Fruit fly (Drosophila melanogaster) whole organism, prepupa: ENCODE results near the gene Or83a.

Source experiments
- Blimp-1 ChIP-seq: fragments of 200-800 bp; sonication (Bioruptor generic); optimal IDR thresholded peaks from 3 replicates; lab custom pipeline; 2017; ENCODE audit warnings: missing biosample characterization, missing genetic modification characterization, mild to moderate bottlenecking, moderate library complexity, missing genetic modification reagents
- CG10631 ChIP-seq: fragments of 200-800 bp; sonication (Bioruptor generic); optimal IDR thresholded peaks from 2 replicates; lab custom pipeline; 2016; ENCODE audit warnings: missing biosample characterization, missing genetic modification characterization
- CG10669 ChIP-seq: fragments of 200-800 bp; sonication (Bioruptor generic); optimal IDR thresholded peaks from 3 replicates; lab custom pipeline; 2018; ENCODE audit warnings: missing biosample characterization, mild to moderate bottlenecking, missing genetic modification characterization, moderate library complexity
- CG11762 ChIP-seq: fragments of 200-800 bp; sonication (Bioruptor generic); optimal IDR thresholded peaks from 3 replicates; lab custom pipeline; 2016; ENCODE audit warnings: missing biosample characterization, missing genetic modification characterization; ENCODE audit not compliant: insufficient read depth
- CG11902 ChIP-seq: fragments of 200-800 bp; sonication (Bioruptor generic); optimal IDR thresholded peaks from 3 replicates; lab custom pipeline; 2016; ENCODE audit warnings: missing biosample characterization, missing genetic modification characterization
- CG1621 ChIP-seq: fragments of 200-800 bp; sonication (Bioruptor generic); optimal IDR thresholded peaks from 3 replicates; lab custom pipeline; 2018; ENCODE audit warnings: missing biosample characterization, mild to moderate bottlenecking, missing genetic modification characterization
- CG3032 ChIP-seq: fragments of 200-800 bp; optimal IDR thresholded peaks from 2 replicates; lab custom pipeline; 2019; ENCODE audit warnings: missing biosample characterization, mild to moderate bottlenecking, missing genetic modification characterization, moderate library complexity
- CG31627 ChIP-seq: fragments of 200-800 bp; sonication (Bioruptor generic); optimal IDR thresholded peaks from 3 replicates; lab custom pipeline; 2016; ENCODE audit warnings: missing biosample characterization, missing genetic modification characterization
- CG32006 ChIP-seq: fragments of 200-800 bp; sonication (Bioruptor generic); optimal IDR thresholded peaks from 3 replicates; lab custom pipeline; 2017; ENCODE audit warnings: missing biosample characterization, mild to moderate bottlenecking, missing genetic modification characterization
- CG34406 ChIP-seq: fragments of 200-800 bp; sonication (Bioruptor generic); optimal IDR thresholded peaks from 3 replicates; lab custom pipeline; 2016; ENCODE audit warnings: missing biosample characterization, missing genetic modification characterization
- CG3919 ChIP-seq: fragments of 200-800 bp; sonication (Bioruptor generic); optimal IDR thresholded peaks from 3 replicates; lab custom pipeline; 2016; ENCODE audit warnings: missing biosample characterization, missing genetic modification characterization
- CG4318 ChIP-seq: fragments of 200-800 bp; sonication (Bioruptor generic); optimal IDR thresholded peaks from 3 replicates; lab custom pipeline; 2017; ENCODE audit warnings: missing biosample characterization, mild to moderate bottlenecking, missing genetic modification characterization
- CG6163 ChIP-seq: fragments of 200-800 bp; sonication (Bioruptor generic); IDR thresholded peaks from 3 replicates; pipeline ENCODE4 v1.3.6; 2022; ENCODE audit warnings: missing biosample characterization, missing genetic modification characterization
- CG6276 ChIP-seq: fragments of 200-800 bp; sonication (Bioruptor generic); optimal IDR thresholded peaks from 2 replicates; lab custom pipeline; 2017; ENCODE audit warnings: missing biosample characterization, mild to moderate bottlenecking, missing genetic modification characterization
- CG6792 ChIP-seq: fragments of 200-800 bp; sonication (Bioruptor generic); optimal IDR thresholded peaks from 3 replicates; lab custom pipeline; 2016; ENCODE audit warnings: missing biosample characterization, missing genetic modification characterization
- CG6808 ChIP-seq: fragments of 200-800 bp; sonication (Bioruptor generic); optimal IDR thresholded peaks from 3 replicates; lab custom pipeline; 2017; ENCODE audit warnings: missing biosample characterization, missing genetic modification characterization, mild to moderate bottlenecking, moderate library complexity, missing genetic modification reagents
- CG8119 ChIP-seq: fragments of 200-800 bp; sonication (Bioruptor generic); IDR thresholded peaks from 3 replicates; pipeline ENCODE4 v1.3.6; 2022; ENCODE audit warnings: missing biosample characterization, missing genetic modification characterization
- CG8319 ChIP-seq: fragments of 200-800 bp; sonication (Bioruptor generic); optimal IDR thresholded peaks from 3 replicates; lab custom pipeline; 2016; ENCODE audit warnings: missing biosample characterization, missing genetic modification characterization
- CG8632 ChIP-seq: fragments of 200-800 bp; sonication (Bioruptor generic); optimal IDR thresholded peaks from 3 replicates; lab custom pipeline; 2016; ENCODE audit warnings: missing biosample characterization, missing genetic modification characterization
- Eip75B ChIP-seq: fragments of 200-800 bp; sonication (Bioruptor generic); optimal IDR thresholded peaks from 3 replicates; lab custom pipeline; 2016; ENCODE audit warnings: missing biosample characterization, missing genetic modification characterization
- Eip93F ChIP-seq: fragments of 200-800 bp; sonication (Bioruptor generic); optimal IDR thresholded peaks from 2 replicates; lab custom pipeline; 2016; ENCODE audit warnings: missing biosample characterization, mild to moderate bottlenecking, missing genetic modification characterization
- Ets21C ChIP-seq: fragments of 200-800 bp; sonication (Bioruptor generic); optimal IDR thresholded peaks from 3 replicates; lab custom pipeline; 2016; ENCODE audit warnings: missing biosample characterization, missing genetic modification characterization
- Gug ChIP-seq: fragments of 200-800 bp; sonication (Bioruptor generic); IDR thresholded peaks from 2 replicates; pipeline ENCODE4 v1.3.6; 2022; ENCODE audit warnings: missing biosample characterization, missing genetic modification characterization
- Hr38 ChIP-seq: sonication (Bioruptor generic); optimal IDR thresholded peaks from 2 replicates; lab custom pipeline; 2016; ENCODE audit warnings: missing biosample characterization, missing genetic modification characterization
- Hr4 ChIP-seq: fragments of 200-800 bp; sonication (Bioruptor generic); optimal IDR thresholded peaks from 3 replicates; lab custom pipeline; 2016; ENCODE audit warnings: missing biosample characterization, missing genetic modification characterization
- Lpt ChIP-seq: fragments of 200-800 bp; sonication (Bioruptor generic); optimal IDR thresholded peaks from 3 replicates; lab custom pipeline; 2016; ENCODE audit warnings: missing biosample characterization, missing genetic modification characterization
- Met ChIP-seq: fragments of 200-800 bp; sonication (Bioruptor generic); optimal IDR thresholded peaks from 3 replicates; lab custom pipeline; 2016; ENCODE audit warnings: missing biosample characterization, missing genetic modification characterization
- Smox ChIP-seq: fragments of 200-800 bp; sonication (Bioruptor generic); optimal IDR thresholded peaks from 3 replicates; lab custom pipeline; 2016; ENCODE audit warnings: missing biosample characterization, missing genetic modification characterization
- Sox14 ChIP-seq: fragments of 200-800 bp; sonication (Bioruptor generic); optimal IDR thresholded peaks from 3 replicates; lab custom pipeline; 2016; ENCODE audit warnings: missing biosample characterization, missing genetic modification characterization
- Sox15 ChIP-seq: fragments of 200-800 bp; sonication (Bioruptor generic); optimal IDR thresholded peaks from 3 replicates; lab custom pipeline; 2016; ENCODE audit warnings: missing biosample characterization, missing genetic modification characterization
- achi ChIP-seq: fragments of 200-800 bp; sonication (Bioruptor generic); optimal IDR thresholded peaks from 3 replicates; lab custom pipeline; 2016; ENCODE audit warnings: missing biosample characterization, missing genetic modification characterization
- acj6 ChIP-seq: fragments of 200-800 bp; sonication (Bioruptor generic); optimal IDR thresholded peaks from 3 replicates; lab custom pipeline; 2016; ENCODE audit warnings: missing biosample characterization, missing genetic modification characterization
- cyc ChIP-seq: fragments of 200-800 bp; sonication (Bioruptor generic); optimal IDR thresholded peaks from 3 replicates; lab custom pipeline; 2016; ENCODE audit warnings: missing biosample characterization, missing genetic modification characterization
- dac ChIP-seq: fragments of 200-800 bp; sonication (Bioruptor generic); optimal IDR thresholded peaks from 2 replicates; lab custom pipeline; 2017; ENCODE audit warnings: missing biosample characterization, mild to moderate bottlenecking, missing genetic modification characterization
- dsx ChIP-seq: fragments of 200-800 bp; optimal IDR thresholded peaks from 3 replicates; lab custom pipeline; 2019; ENCODE audit warnings: missing biosample characterization, mild to moderate bottlenecking, missing genetic modification characterization, moderate library complexity; ENCODE audit not compliant: poor library complexity, severe bottlenecking
- eg ChIP-seq: fragments of 200-800 bp; sonication (Bioruptor generic); IDR thresholded peaks from 3 replicates; pipeline ENCODE4 v1.3.6; 2022; ENCODE audit warnings: missing biosample characterization, missing genetic modification characterization
- fd85E ChIP-seq: fragments of 200-800 bp; sonication (Bioruptor generic); optimal IDR thresholded peaks from 3 replicates; lab custom pipeline; 2016; ENCODE audit warnings: missing biosample characterization, missing genetic modification characterization
- fkh ChIP-seq: fragments of 200-800 bp; sonication (Bioruptor generic); optimal IDR thresholded peaks from 3 replicates; lab custom pipeline; 2017; ENCODE audit warnings: missing biosample characterization, mild to moderate bottlenecking, missing genetic modification characterization, moderate library complexity
- net ChIP-seq: fragments of 200-800 bp; sonication (Bioruptor generic); optimal IDR thresholded peaks from 3 replicates; lab custom pipeline; 2016; ENCODE audit warnings: missing biosample characterization, missing genetic modification characterization
- pdm3 ChIP-seq: fragments of 200-800 bp; sonication (Bioruptor generic); optimal IDR thresholded peaks from 3 replicates; lab custom pipeline; 2016; ENCODE audit warnings: missing biosample characterization, missing genetic modification characterization
- spab ChIP-seq: fragments of 200-800 bp; sonication (Bioruptor generic); optimal IDR thresholded peaks from 2 replicates; lab custom pipeline; 2017; ENCODE audit warnings: missing biosample characterization, mild to moderate bottlenecking, missing genetic modification characterization, missing genetic modification reagents
- svp ChIP-seq: fragments of 200-800 bp; sonication (Bioruptor generic); peaks from one replicate; lab custom pipeline; 2016; ENCODE audit warnings: missing biosample characterization, missing genetic modification characterization
- vri ChIP-seq: fragments of 200-800 bp; sonication (Bioruptor generic); optimal IDR thresholded peaks from 3 replicates; lab custom pipeline; 2016; ENCODE audit warnings: missing biosample characterization, mild to moderate bottlenecking, missing genetic modification characterization

Or83a gene

DNA sequence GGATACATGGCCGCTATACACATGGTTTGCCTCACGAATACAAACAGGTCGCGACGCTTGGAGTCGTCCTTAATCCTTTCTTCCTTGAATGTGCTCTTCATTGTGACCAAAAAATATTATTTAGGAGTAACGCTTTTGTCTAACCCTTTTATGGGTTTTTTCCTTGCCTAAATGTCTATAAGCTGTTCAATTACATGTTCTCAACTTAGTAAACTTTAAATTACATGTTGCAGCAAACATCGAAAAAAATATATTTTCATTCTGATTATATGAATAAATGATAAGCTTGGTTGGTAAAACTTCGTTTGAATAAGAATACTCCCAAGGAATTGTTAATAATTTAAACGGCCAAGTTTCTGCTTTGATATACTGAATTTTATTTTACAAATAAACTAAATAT is at the start of gene Or83a:
TSS of gene Or83a (minus strand) at position 101 of the 400 bp plus-strand sequence.
- TF ChIP-seq CG32006 (GFP tag; lab: Kevin White, UChicago) (no peak), dac (GFP tag; lab: Kevin White, UChicago) (no peak), Hr38 (no peak), acj6 (no peak), CG10669 (GFP tag; lab: Kevin White, UChicago) (no peak), CG6808 (GFP tag; lab: Kevin White, UChicago) (no peak), CG10631 (no peak), fkh (GFP tag; lab: Kevin White, UChicago) (no peak), CG11902 (GFP tag; lab: Kevin White, UChicago) (no peak)

DNA sequence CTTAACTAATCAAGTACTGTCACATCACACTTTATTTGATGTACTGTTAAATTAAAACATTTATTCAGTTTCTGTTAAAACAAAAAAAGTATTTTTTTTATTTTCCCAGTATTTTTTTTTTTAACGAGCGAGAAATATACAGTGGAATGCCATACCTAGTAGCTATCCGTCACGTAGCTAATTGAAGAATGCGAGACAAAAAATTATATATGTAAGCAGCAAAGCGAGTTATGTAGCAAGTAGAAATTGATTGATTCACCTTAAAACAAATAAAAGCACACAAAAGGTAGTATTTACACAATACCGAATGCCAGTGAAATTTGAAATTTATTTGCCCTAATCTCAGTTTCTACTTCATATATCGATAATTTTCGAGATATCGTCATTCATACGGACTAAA is 39.8 kb upstream of the Or83a start:
- TF ChIP-seq CG31627 (GFP tag; lab: Kevin White, UChicago), result no peak
- no peak for TF ChIP-seq Sox15 (GFP tag; lab: Kevin White, UChicago)
- TF ChIP-seq CG32006 (GFP tag; lab: Kevin White, UChicago), result no peak
- TF ChIP-seq Sox14, result peak; percentile 24
- TF ChIP-seq CG34406 (GFP tag; lab: Kevin White, UChicago), result no peak
- TF ChIP-seq achi (GFP tag; lab: Kevin White, UChicago), result no peak
- no peak for TF ChIP-seq CG3919 (GFP tag; lab: Kevin White, UChicago)
- peak; percentile 65 for TF ChIP-seq fkh (GFP tag; lab: Kevin White, UChicago)
- no peak for TF ChIP-seq Hr38
- no peak for TF ChIP-seq CG6792 (GFP tag; lab: Kevin White, UChicago)

DNA sequence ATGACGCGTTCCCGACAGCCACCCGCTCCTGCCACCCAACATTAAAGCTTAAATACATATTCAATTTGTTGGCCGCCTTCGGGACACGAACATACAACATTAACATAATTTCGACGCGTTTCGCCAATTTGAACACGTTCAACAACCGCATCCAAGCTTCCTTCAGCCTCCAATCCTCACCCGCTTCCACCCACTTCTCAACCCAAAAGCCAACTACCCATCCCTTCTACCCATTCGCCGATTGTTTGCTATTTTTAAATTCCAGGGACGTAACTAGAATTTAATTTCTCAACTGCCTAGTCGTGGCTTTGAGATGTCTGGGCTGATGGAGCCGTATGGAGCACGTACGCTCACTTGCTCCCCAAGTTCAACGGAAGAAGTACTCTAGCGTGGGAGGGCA is 30.8 kb upstream of the Or83a start:
- no peak for TF ChIP-seq pdm3 (GFP tag; lab: Kevin White, UChicago)
- TF ChIP-seq fd85E (GFP tag; lab: Kevin White, UChicago), result no peak
- TF ChIP-seq CG31627 (GFP tag; lab: Kevin White, UChicago), result no peak
- TF ChIP-seq CG10669 (GFP tag; lab: Kevin White, UChicago), result no peak
- no peak for TF ChIP-seq spab
- TF ChIP-seq CG8319 (GFP tag; lab: Kevin White, UChicago), result no peak
- TF ChIP-seq CG1621, result no peak
- no peak for TF ChIP-seq CG8632 (GFP tag; lab: Kevin White, UChicago)
- TF ChIP-seq cyc (GFP tag; lab: Kevin White, UChicago), result no peak
- no peak for TF ChIP-seq dac (GFP tag; lab: Kevin White, UChicago)
- TF ChIP-seq Eip75B (GFP tag; lab: Kevin White, UChicago), result no peak
- no peak for TF ChIP-seq Hr38
- no peak for TF ChIP-seq CG34406 (GFP tag; lab: Kevin White, UChicago)
- no peak for TF ChIP-seq Blimp-1
- no peak for TF ChIP-seq CG10631
- TF ChIP-seq CG6276 (GFP tag; lab: Kevin White, UChicago), result no peak
- no peak for TF ChIP-seq svp (GFP tag; lab: Kevin White, UChicago)
- TF ChIP-seq, all 60 proteins: peak for 0

DNA sequence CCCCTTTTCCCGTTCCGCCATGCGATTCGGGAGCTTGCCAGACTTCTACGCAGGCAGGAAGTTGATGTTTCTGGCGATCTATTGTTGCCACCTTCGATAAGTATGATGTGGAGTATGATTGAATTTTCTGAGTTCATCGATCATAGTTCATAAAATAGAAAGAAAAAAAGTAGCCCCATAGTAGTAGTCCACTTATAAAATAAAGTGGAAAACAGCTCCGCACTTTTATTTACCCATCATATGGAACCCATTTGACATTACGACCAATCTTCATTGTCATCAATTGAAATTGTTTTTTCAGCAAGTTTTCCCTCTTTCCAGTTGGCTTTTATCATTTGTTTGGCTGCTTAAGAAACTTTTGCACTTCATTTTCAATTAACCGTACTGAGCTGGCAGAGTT is 28.2 kb upstream of the Or83a start, which contains the start of gene CG12147:
TSS of gene CG12147 (minus strand) at position 101 of the 400 bp plus-strand sequence.
- TF ChIP-seq Lpt (GFP tag; lab: Kevin White, UChicago), result no peak
- TF ChIP-seq CG8319 (GFP tag; lab: Kevin White, UChicago), result no peak
- TF ChIP-seq Ets21C (GFP tag; lab: Kevin White, UChicago), result no peak
- no peak for TF ChIP-seq Hr4 (GFP tag; lab: Kevin White, UChicago)
- no peak for TF ChIP-seq vri
- no peak for TF ChIP-seq CG6276 (GFP tag; lab: Kevin White, UChicago)
- TF ChIP-seq fkh (GFP tag; lab: Kevin White, UChicago), result no peak
- no peak for TF ChIP-seq CG8632 (GFP tag; lab: Kevin White, UChicago)
- TF ChIP-seq Eip93F (GFP tag; lab: Kevin White, UChicago), result no peak

DNA sequence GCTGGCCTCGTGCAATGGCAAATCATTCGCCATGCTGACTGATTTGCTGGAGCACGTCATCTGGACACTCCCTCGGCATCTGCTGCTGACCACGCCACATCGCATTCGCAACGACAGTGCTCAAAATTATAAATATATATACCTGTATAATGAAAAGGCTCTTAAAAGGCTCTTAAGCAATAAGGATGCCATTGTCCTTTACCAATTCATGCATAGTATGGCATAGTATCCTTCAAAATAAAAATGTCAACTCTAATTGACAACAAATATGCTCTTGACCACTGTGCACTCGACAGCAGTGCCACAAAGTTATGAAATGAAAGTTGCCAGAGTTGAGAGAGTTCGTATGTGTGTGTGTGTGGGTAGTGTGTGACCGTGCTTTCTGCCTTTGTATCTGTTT is 23.1 kb upstream of the Or83a start:
- TF ChIP-seq CG4318 (GFP tag; lab: Kevin White, UChicago), result peak; percentile 26
- peak; percentile 16 for TF ChIP-seq Smox (GFP tag; lab: Kevin White, UChicago)
- peak; percentile 10 for TF ChIP-seq Met (GFP tag; lab: Kevin White, UChicago)
- no peak for TF ChIP-seq Gug (GFP tag; lab: Robert Waterston, UW)
- TF ChIP-seq eg (GFP tag; lab: Robert Waterston, UW), result peak; percentile 56; the same call in 1 of the 3 replicates
- no peak for TF ChIP-seq CG8632 (GFP tag; lab: Kevin White, UChicago)
- no peak for TF ChIP-seq CG11762
- TF ChIP-seq net (GFP tag; lab: Kevin White, UChicago), result no peak
- no peak for TF ChIP-seq CG1621
- no peak; the same call in 2 of the 3 replicates for TF ChIP-seq CG6163 (GFP tag; lab: Robert Waterston, UW)
- TF ChIP-seq CG34406 (GFP tag; lab: Kevin White, UChicago), result peak; percentile 8
- TF ChIP-seq achi (GFP tag; lab: Kevin White, UChicago), result peak; percentile 26
- TF ChIP-seq CG8119, result peak; percentile 51; the same call in 1 of the 3 replicates
- TF ChIP-seq CG11902 (GFP tag; lab: Kevin White, UChicago), result no peak
- TF ChIP-seq CG3032, result no peak
- TF ChIP-seq CG6276 (GFP tag; lab: Kevin White, UChicago), result peak; percentile 31
- TF ChIP-seq dsx (GFP tag; lab: Kevin White, UChicago), result peak; percentile 15
